Fruit fly (Drosophila melanogaster): ENCODE results near the gene Npl4.

The Npl4 gene

DNA sequence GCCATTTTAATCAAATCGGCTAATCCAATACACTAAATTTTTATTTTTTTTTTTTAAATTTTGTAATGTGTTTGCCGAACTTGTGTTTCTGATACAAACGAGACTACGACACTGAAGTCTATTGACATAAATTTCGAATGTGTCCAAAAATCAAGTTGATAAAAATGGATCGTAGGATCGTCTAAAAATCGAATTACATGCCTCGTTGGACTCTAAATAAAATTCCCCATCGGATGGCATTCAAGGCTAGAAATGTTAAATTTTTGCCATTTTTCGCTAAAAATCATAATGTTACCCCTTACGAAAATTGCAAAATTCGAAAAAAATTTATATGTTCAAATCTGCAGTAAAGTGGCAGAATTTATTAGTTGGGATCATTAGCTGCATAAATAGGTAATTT is 15.4 kb downstream of the Npl4 start, which contains the start of gene ymp:
ymp (minus strand) TSS at position 101 of the 400 bp plus-strand sequence.
- TF ChIP-seq CG32264 (GFP tag; optimal IDR thresholded peaks at IDR 0.05) (no peak), sage (GFP tag; optimal IDR thresholded peaks at IDR 0.05) (no peak), Rel (GFP tag; optimal IDR thresholded peaks at IDR 0.05) (no peak), Rel (tag; optimal IDR thresholded peaks at IDR 0.05) (no peak), Sp1 (GFP tag; optimal IDR thresholded peaks at IDR 0.05) (no peak), rgr (GFP tag; optimal IDR thresholded peaks at IDR 0.05) (no peak), Hnf4 (GFP tag; optimal IDR thresholded peaks at IDR 0.05) (no peak), Dfd (GFP tag; optimal IDR thresholded peaks at IDR 0.05) (no peak), jim (GFP tag; optimal IDR thresholded peaks at IDR 0.05) (no peak), CG9705 (GFP tag; optimal IDR thresholded peaks at IDR 0.05) (no peak), brk (GFP tag; optimal IDR thresholded peaks at IDR 0.05) (no peak), woc (GFP tag; optimal IDR thresholded peaks at IDR 0.05) (no peak)

DNA sequence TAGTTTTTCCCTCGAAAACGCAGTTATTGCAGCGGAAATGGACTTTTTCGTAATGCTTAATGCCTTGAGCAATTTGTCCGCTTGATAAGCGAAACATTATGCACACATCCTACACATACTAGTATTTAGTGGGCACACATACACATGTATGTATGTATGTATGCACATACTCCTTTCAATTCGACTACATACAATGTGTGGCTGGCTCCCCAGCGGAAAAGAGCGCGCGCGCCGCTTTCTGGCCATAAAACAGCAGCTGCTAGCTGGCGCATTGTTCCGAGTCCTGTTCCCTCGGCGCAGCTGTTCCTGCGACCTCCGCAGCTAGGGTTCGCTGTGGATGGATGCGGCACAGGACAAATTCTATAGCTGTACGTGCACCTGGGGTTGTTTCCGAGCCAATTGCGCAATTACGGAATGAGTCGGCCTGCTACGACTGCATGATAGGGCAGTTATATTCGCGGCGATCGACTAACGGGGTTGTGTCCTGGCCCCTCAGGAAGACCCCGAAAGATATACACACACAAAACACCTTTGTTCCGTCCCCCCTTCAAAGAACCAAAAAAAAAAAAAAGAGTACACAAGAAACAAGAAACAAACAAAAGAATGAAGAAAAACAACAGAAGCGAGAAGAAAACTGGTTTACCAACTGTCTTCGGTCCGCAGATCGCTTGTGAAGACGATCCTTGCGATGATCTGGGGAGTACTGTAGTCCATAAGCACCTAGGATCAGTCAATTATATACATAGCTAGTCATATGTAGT is 28.0 kb downstream of the Npl4 start:
- TF ChIP-seq N (GFP tag; optimal IDR thresholded peaks at IDR 0.05) (no peak), psq (GFP tag; optimal IDR thresholded peaks at IDR 0.05) (peak; percentile 56)

DNA sequence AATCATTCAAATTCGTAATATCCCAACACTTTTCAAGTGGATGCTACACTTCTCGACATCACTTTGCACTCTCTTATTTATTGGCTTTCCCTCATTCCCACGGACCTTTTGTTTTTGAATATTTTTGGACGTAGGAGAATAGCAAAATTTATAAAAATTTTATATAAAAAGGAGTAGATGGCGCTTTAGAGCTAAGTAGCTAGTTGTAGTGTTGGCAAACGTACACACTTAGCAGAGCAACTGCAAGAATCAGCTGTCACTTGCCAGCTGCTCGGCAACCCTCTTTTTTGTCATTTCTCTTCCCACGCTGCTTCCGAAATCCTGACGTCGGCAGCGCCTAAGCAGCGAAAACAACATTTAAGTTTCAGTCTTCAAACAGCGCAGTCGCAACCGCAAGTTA is 30.3 kb downstream of the Npl4 start:
- TF ChIP-seq CG32264 (GFP tag; optimal IDR thresholded peaks at IDR 0.05), result no peak
- TF ChIP-seq usp (GFP tag; optimal IDR thresholded peaks at IDR 0.05), result no peak
- no peak for TF ChIP-seq Jra (GFP tag; optimal IDR thresholded peaks at IDR 0.05)
- no peak for TF ChIP-seq Dfd (GFP tag; optimal IDR thresholded peaks at IDR 0.05)
- peak; percentile 75 for TF ChIP-seq psq (GFP tag; optimal IDR thresholded peaks at IDR 0.05)

DNA sequence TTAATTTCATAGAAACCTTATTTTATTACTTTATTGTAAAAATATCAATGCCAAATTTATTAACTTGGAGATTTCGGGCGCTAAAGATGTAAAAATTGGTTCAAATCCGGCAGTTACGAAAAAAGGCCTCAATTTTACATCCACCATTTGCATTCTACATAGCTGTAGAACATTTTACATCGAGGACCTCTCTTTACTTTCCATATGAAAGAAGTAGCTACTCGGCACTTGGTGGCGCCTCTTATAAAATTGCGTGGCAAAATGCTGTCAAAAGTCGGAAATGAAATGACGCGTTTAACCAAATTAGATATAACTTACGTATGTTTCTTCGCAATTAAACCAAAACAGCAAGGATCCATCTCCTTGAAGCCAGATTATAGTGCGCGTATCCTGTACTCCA is 33.0 kb downstream of the Npl4 start:
- TF ChIP-seq tai (GFP tag; optimal IDR thresholded peaks at IDR 0.05) (no peak), dl (GFP tag; optimal IDR thresholded peaks at IDR 0.05; ENCODE audit: insufficient read depth in 1 of 2, partially characterized antibody in 2 of 2) (no peak), jim (GFP tag; optimal IDR thresholded peaks at IDR 0.05) (no peak), OdsH (GFP tag; optimal IDR thresholded peaks at IDR 0.05) (no peak), h (GFP tag; optimal IDR thresholded peaks at IDR 0.05) (no peak), GATAd (GFP tag; optimal IDR thresholded peaks at IDR 0.05) (no peak), Rel (GFP tag; optimal IDR thresholded peaks at IDR 0.05) (no peak), Rel (tag; optimal IDR thresholded peaks at IDR 0.05) (no peak), Hnf4 (GFP tag; optimal IDR thresholded peaks at IDR 0.05) (no peak), Jra (GFP tag; optimal IDR thresholded peaks at IDR 0.05) (no peak), CG32264 (GFP tag; optimal IDR thresholded peaks at IDR 0.05) (no peak), HLH106 (tag; optimal IDR thresholded peaks at IDR 0.05) (no peak), dmrt93B (GFP tag; optimal IDR thresholded peaks at IDR 0.05) (no peak), sv (GFP tag; optimal IDR thresholded peaks at IDR 0.05) (no peak), brk (GFP tag; optimal IDR thresholded peaks at IDR 0.05) (no peak), fru (GFP tag; optimal IDR thresholded peaks at IDR 0.05) (no peak), usp (GFP tag; optimal IDR thresholded peaks at IDR 0.05) (no peak), Vsx2 (GFP tag; optimal IDR thresholded peaks at IDR 0.05; ENCODE audit: partially characterized antibody) (no peak), dsf (GFP tag; optimal IDR thresholded peaks at IDR 0.05; ENCODE audit: borderline replicate concordance) (no peak), Dif (GFP tag; optimal IDR thresholded peaks at IDR 0.05; ENCODE audit: partially characterized antibody) (no peak)

DNA sequence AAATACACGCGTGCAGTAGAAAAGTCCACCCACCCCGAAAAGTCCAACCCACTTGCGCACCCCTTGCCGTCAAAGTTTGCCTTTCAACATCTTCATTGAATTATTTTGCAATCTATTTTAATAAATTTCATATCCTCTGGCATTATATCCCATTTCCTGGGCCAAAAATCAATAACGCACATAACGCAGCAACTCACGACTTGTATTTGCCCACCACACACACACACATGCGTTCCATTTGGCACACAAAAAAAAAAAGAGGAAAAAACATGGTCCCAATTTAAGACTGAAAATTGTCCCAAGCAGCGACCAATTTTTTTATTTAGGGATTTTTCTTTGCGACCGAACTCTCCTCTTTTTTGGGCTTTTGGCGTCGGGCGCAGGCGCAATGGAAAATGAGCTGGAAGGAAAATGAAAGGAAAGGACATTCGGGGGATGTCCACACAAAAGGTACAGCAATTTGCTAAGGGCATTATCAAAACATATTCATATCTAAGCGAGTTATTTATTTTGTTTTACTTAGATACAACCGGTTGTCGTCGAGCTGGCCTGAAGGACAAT is 33.5 kb downstream of the Npl4 start:
- no peak for TF ChIP-seq pan (optimal IDR thresholded peaks at IDR 0.05)
- no peak for TF ChIP-seq dsf (GFP tag; optimal IDR thresholded peaks at IDR 0.05; ENCODE audit: borderline replicate concordance)
- TF ChIP-seq Sp1 (GFP tag; optimal IDR thresholded peaks at IDR 0.05), result no peak
- TF ChIP-seq dl (GFP tag; optimal IDR thresholded peaks at IDR 0.05; ENCODE audit: insufficient read depth in 1 of 2, partially characterized antibody in 2 of 2), result no peak

DNA sequence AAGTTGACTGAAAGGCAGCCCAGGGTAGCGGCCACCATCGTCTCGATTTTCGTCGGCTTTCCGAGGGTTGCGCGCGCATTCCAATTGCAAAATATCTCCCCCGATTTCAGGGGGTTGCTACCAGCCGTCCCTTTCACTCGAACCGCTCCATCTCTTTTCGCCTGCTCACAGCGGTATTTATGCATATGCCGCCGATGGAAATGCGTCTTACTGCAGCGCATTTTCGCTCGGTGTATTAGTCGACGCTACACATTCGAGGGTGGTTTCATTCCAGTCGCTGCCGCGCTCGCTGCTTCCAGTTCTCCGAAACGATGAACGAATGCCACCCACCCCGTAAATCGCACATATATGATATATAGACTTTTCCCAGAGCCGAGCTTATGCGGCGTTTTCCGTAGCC is 35.3 kb downstream of the Npl4 start:
- TF ChIP-seq psq (GFP tag; optimal IDR thresholded peaks at IDR 0.05), result no peak
- no peak for TF ChIP-seq dmrt93B (GFP tag; optimal IDR thresholded peaks at IDR 0.05)
- no peak for TF ChIP-seq Hnf4 (GFP tag; optimal IDR thresholded peaks at IDR 0.05)
- TF ChIP-seq usp (GFP tag; optimal IDR thresholded peaks at IDR 0.05), result no peak
- TF ChIP-seq Rel (GFP tag; optimal IDR thresholded peaks at IDR 0.05), result no peak
- no peak for TF ChIP-seq Rel (tag; optimal IDR thresholded peaks at IDR 0.05)
- TF ChIP-seq OdsH (GFP tag; optimal IDR thresholded peaks at IDR 0.05), result no peak
- no peak for TF ChIP-seq CG9705 (GFP tag; optimal IDR thresholded peaks at IDR 0.05)
- TF ChIP-seq Abd-B (GFP tag; optimal IDR thresholded peaks at IDR 0.05), result no peak
- TF ChIP-seq sage (GFP tag; optimal IDR thresholded peaks at IDR 0.05), result no peak
- no peak for TF ChIP-seq Vsx2 (GFP tag; optimal IDR thresholded peaks at IDR 0.05; ENCODE audit: partially characterized antibody)
- TF ChIP-seq woc (GFP tag; optimal IDR thresholded peaks at IDR 0.05), result no peak
- no peak for TF ChIP-seq Myc (optimal IDR thresholded peaks at IDR 0.05)
- TF ChIP-seq Dif (GFP tag; optimal IDR thresholded peaks at IDR 0.05; ENCODE audit: partially characterized antibody), result no peak
- no peak for TF ChIP-seq GATAd (GFP tag; optimal IDR thresholded peaks at IDR 0.05)
- no peak for TF ChIP-seq Hr78 (GFP tag; optimal IDR thresholded peaks at IDR 0.05)
- TF ChIP-seq fru (GFP tag; optimal IDR thresholded peaks at IDR 0.05), result no peak
- TF ChIP-seq Jra (GFP tag; optimal IDR thresholded peaks at IDR 0.05), result no peak
